Worm (Caenorhabditis elegans) whole organism, L1 larva: Measurements from ENCODE around the gene ula-1.

ENCODE experiments used
- ama-1 ChIP-seq: fragments of 150-350 bp; optimal IDR thresholded peaks from 2 replicates; lab custom pipeline; 2014
- hpl-2 ChIP-seq: fragments of 150-350 bp; optimal IDR thresholded peaks from 2 replicates; lab custom pipeline; 2014; ENCODE audit warnings: missing biosample characterization, missing genetic modification reagents, missing genetic modification characterization
- lin-39 ChIP-seq: fragments of 150-350 bp; optimal IDR thresholded peaks from 2 replicates; lab custom pipeline; 2014; ENCODE audit warnings: missing biosample characterization, missing genetic modification reagents, missing genetic modification characterization
- nhr-76 ChIP-seq: sonication (generic microtip); optimal IDR thresholded peaks from 2 replicates; lab custom pipeline; 2017; ENCODE audit warnings: missing biosample characterization, missing genetic modification characterization
- skn-1 ChIP-seq: fragments of 150-350 bp; optimal IDR thresholded peaks from 2 replicates; lab custom pipeline; 2014; ENCODE audit warnings: missing biosample characterization, missing genetic modification characterization

ce11 chrIII:4962393-4962792, 42.3 kb upstream of the ula-1 start, which contains the start of gene vps-22:
- TF ChIP-seq nhr-76 (tag; lab: Kevin White, UChicago): no peak
- no peak for TF ChIP-seq skn-1 (tag; lab: Kevin White, UChicago)
- TF ChIP-seq lin-39 (tag; lab: Kevin White, UChicago): no peak
- TF ChIP-seq ama-1 (lab: Kevin White, UChicago): no peak
- no peak for TF ChIP-seq hpl-2
